Fruit fly (Drosophila melanogaster) whole organism, adult: ENCODE measurements around the gene CG3862.

Experiments
- CG12768 ChIP-seq: fragments of 200-800 bp; sonication (Bioruptor generic); optimal IDR thresholded peaks from 2 replicates; lab custom pipeline; 2017; ENCODE audit warnings: missing biosample characterization, missing genetic modification characterization, mild to moderate bottlenecking, moderate library complexity, missing genetic modification reagents
- CG14711 ChIP-seq: fragments of 200-800 bp; sonication (Bioruptor generic); optimal IDR thresholded peaks from 2 replicates; lab custom pipeline; 2018; ENCODE audit warnings: missing biosample characterization, mild to moderate bottlenecking, missing genetic modification characterization, moderate library complexity
- Hr96 ChIP-seq: fragments of 200-800 bp; sonication (Bioruptor generic); optimal IDR thresholded peaks from 2 replicates; lab custom pipeline; 2016; ENCODE audit warnings: missing biosample characterization, missing genetic modification characterization
- Mnt ChIP-seq: fragments of 200-800 bp; sonication (Bioruptor generic); optimal IDR thresholded peaks from 2 replicates; lab custom pipeline; 2016; ENCODE audit warnings: missing biosample characterization, mild to moderate bottlenecking, missing genetic modification characterization
- cic ChIP-seq: fragments of 200-800 bp; sonication (Bioruptor generic); optimal IDR thresholded peaks from 2 replicates; lab custom pipeline; 2017; ENCODE audit warnings: missing biosample characterization, mild to moderate bottlenecking, missing genetic modification characterization, moderate library complexity
- kay ChIP-seq: fragments of 200-800 bp; sonication (Bioruptor generic); peaks from one replicate; lab custom pipeline; 2016; ENCODE audit warnings: missing biosample characterization, missing genetic modification characterization, borderline replicate concordance
- tj ChIP-seq: fragments of 200-800 bp; sonication (Bioruptor generic); optimal IDR thresholded peaks from 3 replicates; lab custom pipeline; 2017; ENCODE audit warnings: missing biosample characterization, mild to moderate bottlenecking, missing genetic modification characterization, moderate library complexity

DNA sequence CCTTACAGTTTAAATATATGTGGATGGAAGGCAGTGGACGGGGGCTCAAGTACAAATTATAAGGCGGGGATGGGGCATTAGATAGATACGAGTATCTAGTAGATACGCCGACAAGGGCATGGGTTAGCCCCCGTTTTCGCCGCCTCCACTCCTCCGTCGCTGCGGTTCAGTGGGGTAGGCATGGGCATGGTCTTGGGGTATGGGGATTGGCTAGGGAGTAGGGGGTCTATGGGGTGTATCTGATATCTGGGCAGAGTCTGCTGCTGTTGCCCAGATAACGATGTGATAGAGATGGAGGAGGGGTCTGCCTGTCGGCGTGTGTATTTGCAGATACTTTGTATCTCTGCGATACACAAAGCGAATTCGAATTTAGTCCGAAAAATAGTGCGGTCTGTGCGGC is 35.7 kb downstream of the CG3862 start:
- TF ChIP-seq cic (GFP tag; lab: Kevin White, UChicago), result no peak
- TF ChIP-seq CG14711 (tag; lab: Kevin White, UChicago), result no peak
- TF ChIP-seq Mnt (GFP tag; lab: Kevin White, UChicago), result no peak
- TF ChIP-seq CG12768, result peak; percentile 38
- TF ChIP-seq Hr96, result no peak
- TF ChIP-seq tj, result no peak
- no peak for TF ChIP-seq kay (GFP tag; lab: Kevin White, UChicago)
